Worm (Caenorhabditis elegans) whole organism, L1 larva: ENCODE measurements around the gene T19H5.7.

Experiments used
- C04F5.9 ChIP-seq: sonication (generic microtip); optimal IDR thresholded peaks from 2 replicates; lab custom pipeline; 2016; ENCODE audit warnings: missing genetic modification characterization, missing compliant biosample characterization
- C34B4.2 ChIP-seq: sonication (generic microtip); optimal IDR thresholded peaks from 2 replicates; lab custom pipeline; 2017; ENCODE audit warnings: mild to moderate bottlenecking, missing genetic modification characterization, missing compliant biosample characterization
- F16B12.6 ChIP-seq: fragments of 150-350 bp; optimal IDR thresholded peaks from 2 replicates; lab custom pipeline; 2014; ENCODE audit warnings: missing biosample characterization, missing genetic modification characterization
- alr-1 ChIP-seq: fragments of 200-800 bp; sonication (Bioruptor generic); optimal IDR thresholded peaks from 2 replicates; lab custom pipeline; 2018; ENCODE audit warnings: borderline replicate concordance, mild to moderate bottlenecking, missing genetic modification characterization, missing compliant biosample characterization
- aly-2 ChIP-seq: fragments of 150-350 bp; optimal IDR thresholded peaks from 2 replicates; lab custom pipeline; 2014; ENCODE audit warnings: missing biosample characterization, missing genetic modification characterization
- ama-1 ChIP-seq: fragments of 150-350 bp; optimal IDR thresholded peaks from 2 replicates; lab custom pipeline; 2014
- blmp-1 ChIP-seq: fragments of 150-350 bp; optimal IDR thresholded peaks from 2 replicates; lab custom pipeline; 2014; ENCODE audit warnings: missing biosample characterization, missing genetic modification characterization
- ceh-8 ChIP-seq: fragments of 200-800 bp; sonication (Bioruptor generic); optimal IDR thresholded peaks from 2 replicates; lab custom pipeline; 2018; ENCODE audit warnings: mild to moderate bottlenecking, missing genetic modification characterization, moderate library complexity, missing compliant biosample characterization
- ceh-88 ChIP-seq: fragments of 200-800 bp; sonication (Bioruptor generic); IDR thresholded peaks from 2 replicates; pipeline ENCODE4 v1.3.6; 2022; ENCODE audit warnings: missing genetic modification characterization, missing compliant biosample characterization
- ces-1 ChIP-seq: fragments of 150-350 bp; optimal IDR thresholded peaks from 2 replicates; lab custom pipeline; 2014; ENCODE audit warnings: missing biosample characterization, missing genetic modification reagents, missing genetic modification characterization
- dpl-1 ChIP-seq, 3 experiments: fragments of 150-350 bp in 2 of 3; sonication (generic microtip) in 1 of 3; optimal IDR thresholded peaks; 2 replicates each; lab custom pipeline; 2014 to 2017; ENCODE audit warnings: missing biosample characterization in 3 of 3, missing genetic modification characterization in 3 of 3, missing genetic modification reagents in 3 of 3
- dsc-1 ChIP-seq: sonication (generic microtip); optimal IDR thresholded peaks from 2 replicates; lab custom pipeline; 2016; ENCODE audit warnings: mild to moderate bottlenecking, missing genetic modification characterization, missing compliant biosample characterization
- egl-13 ChIP-seq: sonication (generic microtip); optimal IDR thresholded peaks from 2 replicates; lab custom pipeline; 2016; ENCODE audit warnings: missing genotype, missing genetic modification reagents, missing genetic modification characterization, missing compliant biosample characterization
- elt-3 ChIP-seq, 6 experiments: fragments of 150-350 bp in 1 of 6; sonication (generic microtip); optimal IDR thresholded peaks; 2 replicates each; lab custom pipeline; 2017 to 2018; ENCODE audit warnings: missing biosample characterization in 6 of 6, missing genetic modification characterization in 6 of 6, inconsistent platforms in 1 of 6
- ets-5 ChIP-seq: fragments of 200-800 bp; sonication (Bioruptor generic); IDR thresholded peaks from 2 replicates; pipeline ENCODE4 v1.3.6; 2022; ENCODE audit warnings: missing genetic modification characterization, missing compliant biosample characterization
- fkh-10 ChIP-seq: sonication (generic microtip); optimal IDR thresholded peaks from 2 replicates; lab custom pipeline; 2017; ENCODE audit warnings: missing biosample characterization, missing genetic modification reagents, missing genetic modification characterization
- grh-1 ChIP-seq: fragments of 200-800 bp; sonication (Bioruptor generic); IDR thresholded peaks from 2 replicates; pipeline ENCODE4 v1.3.6; 2022; ENCODE audit warnings: missing genetic modification reagents, missing genetic modification characterization, missing compliant biosample characterization
- hpl-2 ChIP-seq: fragments of 150-350 bp; optimal IDR thresholded peaks from 2 replicates; lab custom pipeline; 2014; ENCODE audit warnings: missing biosample characterization, missing genetic modification reagents, missing genetic modification characterization
- isw-1 ChIP-seq: fragments of 200-800 bp; sonication (Bioruptor generic); IDR thresholded peaks from 2 replicates; pipeline ENCODE4 v1.3.6; 2022; ENCODE audit warnings: missing genetic modification characterization, missing compliant biosample characterization
- jun-1 ChIP-seq: fragments of 150-350 bp; optimal IDR thresholded peaks from 2 replicates; lab custom pipeline; 2014; ENCODE audit warnings: missing biosample characterization, missing genetic modification reagents, missing genetic modification characterization
- lin-15B ChIP-seq: fragments of 150-350 bp; sonication (generic microtip); optimal IDR thresholded peaks from 3 replicates; lab custom pipeline; 2014; ENCODE audit warnings: missing biosample characterization, missing genetic modification characterization
- lin-35 ChIP-seq, 2 experiments: fragments of 150-350 bp; optimal IDR thresholded peaks; 2 replicates each; lab custom pipeline; 2014; ENCODE audit warnings: missing biosample characterization in 2 of 2, missing genetic modification characterization in 2 of 2, missing genetic modification reagents in 2 of 2
- mep-1 ChIP-seq: fragments of 150-350 bp; optimal IDR thresholded peaks from 2 replicates; lab custom pipeline; 2014; ENCODE audit warnings: missing biosample characterization, missing genetic modification characterization
- nhr-19 ChIP-seq: fragments of 200-800 bp; sonication (Bioruptor generic); conservative IDR thresholded peaks from 2 replicates; pipeline ENCODE4 v1.3.6; 2022; ENCODE audit warnings: missing genetic modification characterization, missing compliant biosample characterization
- nhr-20 ChIP-seq: sonication (generic microtip); optimal IDR thresholded peaks from 2 replicates; lab custom pipeline; 2016; ENCODE audit warnings: mild to moderate bottlenecking, missing genetic modification characterization, missing compliant biosample characterization
- nhr-28 ChIP-seq: fragments of 150-350 bp; optimal IDR thresholded peaks from 2 replicates; lab custom pipeline; 2014; ENCODE audit warnings: missing biosample characterization, missing genetic modification characterization
- nhr-47 ChIP-seq: sonication (generic microtip); optimal IDR thresholded peaks from 2 replicates; lab custom pipeline; 2016; ENCODE audit warnings: mild to moderate bottlenecking, missing genetic modification characterization, moderate library complexity, missing compliant biosample characterization
- nhr-76 ChIP-seq: sonication (generic microtip); optimal IDR thresholded peaks from 2 replicates; lab custom pipeline; 2017; ENCODE audit warnings: missing biosample characterization, missing genetic modification characterization
- nhr-77 ChIP-seq: fragments of 150-350 bp; optimal IDR thresholded peaks from 2 replicates; lab custom pipeline; 2014; ENCODE audit warnings: missing biosample characterization, missing genetic modification characterization
- rnt-1 ChIP-seq: sonication (generic microtip); optimal IDR thresholded peaks from 2 replicates; lab custom pipeline; 2016; ENCODE audit warnings: mild to moderate bottlenecking, missing genetic modification characterization, moderate library complexity, missing compliant biosample characterization
- snpc-4 ChIP-seq: fragments of 150-350 bp; optimal IDR thresholded peaks from 2 replicates; lab custom pipeline; 2014; ENCODE audit warnings: missing biosample characterization, missing genetic modification characterization
- sptf-1 ChIP-seq: fragments of 150-350 bp; optimal IDR thresholded peaks from 2 replicates; lab custom pipeline; 2014; ENCODE audit warnings: missing biosample characterization, missing genetic modification characterization
- sup-37 ChIP-seq: fragments of 200-800 bp; sonication (Bioruptor generic); optimal IDR thresholded peaks from 2 replicates; lab custom pipeline; 2018; ENCODE audit warnings: mild to moderate bottlenecking, missing genetic modification characterization, missing compliant biosample characterization
- unc-62 ChIP-seq: fragments of 150-350 bp; optimal IDR thresholded peaks from 2 replicates; lab custom pipeline; 2014; ENCODE audit warnings: missing biosample characterization, missing genetic modification reagents, missing genetic modification characterization
- unc-86 ChIP-seq: sonication (generic microtip); optimal IDR thresholded peaks from 2 replicates; lab custom pipeline; 2016; ENCODE audit warnings: missing genetic modification characterization, missing compliant biosample characterization
- unc-98 ChIP-seq: fragments of 200-800 bp; sonication (Bioruptor generic); IDR thresholded peaks from 2 replicates; pipeline ENCODE4 v1.3.6; 2022; ENCODE audit warnings: missing genetic modification characterization, missing compliant biosample characterization
- vab-15 ChIP-seq: sonication (generic microtip); optimal IDR thresholded peaks from 2 replicates; lab custom pipeline; 2017; ENCODE audit warnings: missing genotype, mild to moderate bottlenecking, missing genetic modification characterization, missing compliant biosample characterization
- zag-1 ChIP-seq: fragments of 150-350 bp; optimal IDR thresholded peaks from 2 replicates; lab custom pipeline; 2014; ENCODE audit warnings: missing biosample characterization, missing genetic modification characterization
- zip-4 ChIP-seq: fragments of 200-800 bp; sonication (Bioruptor generic); optimal IDR thresholded peaks from 2 replicates; lab custom pipeline; 2018; ENCODE audit warnings: mild to moderate bottlenecking, missing genetic modification characterization, moderate library complexity, missing compliant biosample characterization

The T19H5.7 gene

ce11 chrII:9443522-9443921 is 36.4 kb downstream of the T19H5.7 start, which contains the start of gene chil-15:
Gene chil-15 (minus strand): TSS chrII:9443622.
- no peak for TF ChIP-seq dpl-1 (GFP tag; optimal IDR thresholded peaks at IDR 0.05; lab: Kevin White, UChicago)
- TF ChIP-seq, all 84 proteins: peak for 0

- TF ChIP-seq aly-2 (tag; lab: Kevin White, UChicago): no peak
- TF ChIP-seq isw-1 (GFP tag; lab: Robert Waterston, UW): no peak
- no peak for TF ChIP-seq C34B4.2 (tag; lab: Kevin White, UChicago)
- no peak for TF ChIP-seq zag-1
- TF ChIP-seq nhr-20 (tag; lab: Kevin White, UChicago): no peak
- TF ChIP-seq unc-86 (tag; lab: Kevin White, UChicago): no peak
- TF ChIP-seq vab-15: no peak
- no peak for TF ChIP-seq F16B12.6 (tag; lab: Kevin White, UChicago)
- TF ChIP-seq nhr-76: no peak
- no peak for TF ChIP-seq ces-1 (GFP tag; lab: Kevin White, UChicago)
Measured at ce11 chrII:9441838-9442237, 38.1 kb downstream of the T19H5.7 start, which contains the start of gene chil-16. Gene chil-16 (minus strand): TSS chrII:9441938.

- TF ChIP-seq F16B12.6 (tag; lab: Kevin White, UChicago) (no peak), unc-62 (GFP tag; lab: Kevin White, UChicago) (no peak), ets-5 (GFP tag; lab: Robert Waterston, UW) (no peak), unc-98 (no peak), nhr-19 (no peak), fkh-10 (no peak), ama-1 (lab: Kevin White, UChicago) (no peak), sptf-1 (tag; lab: Kevin White, UChicago) (no peak), dpl-1 (GFP tag; optimal IDR thresholded peaks at IDR 0.05; lab: Kevin White, UChicago) (no peak), ceh-8 (GFP tag; lab: Kevin White, UChicago) (no peak), ceh-88 (GFP tag; lab: Robert Waterston, UW) (no peak)
Measured at ce11 chrII:9440060-9440459, 39.8 kb downstream of the T19H5.7 start, which contains the start of gene chil-17. Gene chil-17 (minus strand): TSS chrII:9440160.

- TF ChIP-seq mep-1 (tag; lab: Kevin White, UChicago) (no peak), nhr-77 (tag; lab: Kevin White, UChicago) (no peak), nhr-28 (tag; lab: Kevin White, UChicago) (no peak), alr-1 (tag; lab: Kevin White, UChicago) (no peak), aly-2 (tag; lab: Kevin White, UChicago) (no peak), ceh-8 (GFP tag; lab: Kevin White, UChicago) (no peak), C04F5.9 (tag; lab: Kevin White, UChicago) (no peak), zip-4 (GFP tag; lab: Kevin White, UChicago) (no peak)
Measured at ce11 chrII:9438853-9439252, 41.1 kb downstream of the T19H5.7 start.

- no peak for TF ChIP-seq ces-1 (GFP tag; lab: Kevin White, UChicago)
- TF ChIP-seq elt-3 (tag; optimal IDR thresholded peaks at IDR 0.05; lab: Kevin White, UChicago): peak in 1 of 6 experiments; percentile 33
- no peak for TF ChIP-seq sptf-1 (tag; lab: Kevin White, UChicago)
- TF ChIP-seq blmp-1: peak; percentile 9
- TF ChIP-seq rnt-1 (tag; lab: Kevin White, UChicago): no peak
- TF ChIP-seq lin-35 (GFP tag; optimal IDR thresholded peaks at IDR 0.05; lab: Kevin White, UChicago): peak in 1 of 2 experiments; percentile 0
- no peak for TF ChIP-seq lin-15B (tag; lab: Kevin White, UChicago)
- TF ChIP-seq nhr-20 (tag; lab: Kevin White, UChicago): no peak
- TF ChIP-seq snpc-4 (tag; lab: Kevin White, UChicago): no peak
- TF ChIP-seq unc-98: no peak
- TF ChIP-seq ets-5 (GFP tag; lab: Robert Waterston, UW): no peak
- TF ChIP-seq egl-13: no peak
- no peak for TF ChIP-seq hpl-2 (GFP tag; lab: Kevin White, UChicago)
- no peak for TF ChIP-seq F16B12.6 (tag; lab: Kevin White, UChicago)
- no peak for TF ChIP-seq nhr-47 (tag; lab: Kevin White, UChicago)
- no peak for TF ChIP-seq ama-1 (lab: Kevin White, UChicago)
- TF ChIP-seq jun-1 (tag; lab: Kevin White, UChicago): no peak
- TF ChIP-seq nhr-28 (tag; lab: Kevin White, UChicago): no peak
- no peak for TF ChIP-seq sup-37 (GFP tag; lab: Kevin White, UChicago)
- TF ChIP-seq grh-1: no peak
- no peak for TF ChIP-seq dsc-1 (tag; lab: Kevin White, UChicago)
Measured at ce11 chrII:9438227-9438626, 41.7 kb downstream of the T19H5.7 start, which contains the start of gene chil-13. Gene chil-13 (minus strand): TSS chrII:9438327.
